Fruit fly (Drosophila melanogaster): ENCODE results near the gene CG33189.

- TF ChIP-seq CG1620 (GFP tag; optimal IDR thresholded peaks at IDR 0.05) (no peak), cic (GFP tag; optimal IDR thresholded peaks at IDR 0.05) (no peak), bab1 (GFP tag; optimal IDR thresholded peaks at IDR 0.05) (no peak), Hr96 (GFP tag; optimal IDR thresholded peaks at IDR 0.05) (no peak), CG7045 (GFP tag; optimal IDR thresholded peaks at IDR 0.05) (no peak), tj (GFP tag; optimal IDR thresholded peaks at IDR 0.05) (no peak), CG7101 (tag; optimal IDR thresholded peaks at IDR 0.05) (no peak), Crg-1 (GFP tag; optimal IDR thresholded peaks at IDR 0.05) (no peak), Clk (GFP tag; optimal IDR thresholded peaks at IDR 0.05) (no peak), CG11617 (GFP tag; optimal IDR thresholded peaks at IDR 0.05) (no peak), CG12768 (GFP tag; optimal IDR thresholded peaks at IDR 0.05) (no peak)
These were observed 27.9 kb upstream of the CG33189 start for dm6 chr3R:8808518-8808921.
